Fruit fly (Drosophila melanogaster) whole organism, embryonic: ENCODE results near the gene mask.

Experiments
- Atf-2 ChIP-seq: fragments of 200-800 bp; sonication (Bioruptor generic); optimal IDR thresholded peaks from 2 replicates; lab custom pipeline; 2016; ENCODE audit warnings: missing biosample characterization, missing genetic modification characterization
- Awh ChIP-seq: fragments of 200-800 bp; sonication (Bioruptor generic); IDR thresholded peaks from 2 replicates; pipeline ENCODE4, ENCODE4 v1.3.6; 2022; ENCODE audit warnings: missing biosample characterization, missing genetic modification characterization
- Blimp-1 ChIP-seq: fragments of 200-800 bp; sonication (Bioruptor generic); optimal IDR thresholded peaks from 3 replicates; lab custom pipeline; 2018; ENCODE audit warnings: missing biosample characterization, missing genetic modification characterization, mild to moderate bottlenecking, moderate library complexity, missing genetic modification reagents
- CG10959 ChIP-seq: fragments of 200-800 bp; sonication (Bioruptor generic); IDR thresholded peaks from 2 replicates; pipeline ENCODE4 v1.3.6; 2022; ENCODE audit warnings: missing biosample characterization, missing genetic modification characterization
- CG12104 ChIP-seq: fragments of 200-800 bp; sonication (Bioruptor generic); optimal IDR thresholded peaks from 3 replicates; lab custom pipeline; 2016; ENCODE audit warnings: missing biosample characterization, missing genetic modification characterization
- CG12299 ChIP-seq: fragments of 200-800 bp; sonication (Bioruptor generic); optimal IDR thresholded peaks from 2 replicates; lab custom pipeline; 2018; ENCODE audit warnings: missing biosample characterization, mild to moderate bottlenecking, missing genetic modification characterization
- CG14667 ChIP-seq: fragments of 200-800 bp; sonication (Bioruptor generic); IDR thresholded peaks from 2 replicates; pipeline ENCODE4 v1.3.6; 2022; ENCODE audit warnings: missing biosample characterization, missing genetic modification characterization
- CG1529 ChIP-seq: fragments of 200-800 bp; sonication (Bioruptor generic); optimal IDR thresholded peaks from 3 replicates; lab custom pipeline; 2018; ENCODE audit warnings: missing biosample characterization, missing genetic modification characterization
- CG15696 ChIP-seq: fragments of 200-800 bp; sonication (Bioruptor generic); optimal IDR thresholded peaks from 2 replicates; lab custom pipeline; 2019; ENCODE audit warnings: missing biosample characterization, mild to moderate bottlenecking, missing genetic modification characterization, moderate library complexity
- CG17829 ChIP-seq: fragments of 200-800 bp; optimal IDR thresholded peaks from 2 replicates; lab custom pipeline; 2019; ENCODE audit warnings: missing biosample characterization, mild to moderate bottlenecking, missing genetic modification characterization, moderate library complexity
- CG18262 ChIP-seq: fragments of 200-800 bp; optimal IDR thresholded peaks from 3 replicates; lab custom pipeline; 2019; ENCODE audit warnings: missing biosample characterization, mild to moderate bottlenecking, missing genetic modification characterization, moderate library complexity
- CG18476 ChIP-seq: fragments of 200-800 bp; sonication (Bioruptor generic); optimal IDR thresholded peaks from 2 replicates; lab custom pipeline; 2016; ENCODE audit warnings: missing biosample characterization, mild to moderate bottlenecking, missing genetic modification characterization
- CG18599 ChIP-seq: fragments of 200-800 bp; sonication (Bioruptor generic); optimal IDR thresholded peaks from 3 replicates; lab custom pipeline; 2017; ENCODE audit warnings: missing biosample characterization, missing genetic modification characterization, mild to moderate bottlenecking, moderate library complexity, missing genetic modification reagents
- CG31388 ChIP-seq: fragments of 200-800 bp; sonication (Bioruptor generic); optimal IDR thresholded peaks from 2 replicates; lab custom pipeline; 2016; ENCODE audit warnings: missing biosample characterization, missing genetic modification characterization
- CG34224 ChIP-seq: fragments of 200-800 bp; sonication (Bioruptor generic); IDR thresholded peaks from 3 replicates; pipeline ENCODE4 v1.3.6; 2022; ENCODE audit warnings: missing biosample characterization, missing genetic modification characterization; ENCODE audit not compliant: partially characterized antibody
- CG34376 ChIP-seq: fragments of 200-800 bp; sonication (Bioruptor generic); optimal IDR thresholded peaks from 2 replicates; lab custom pipeline; 2018; ENCODE audit warnings: missing biosample characterization, mild to moderate bottlenecking, missing genetic modification characterization
- CG3995 ChIP-seq: fragments of 200-800 bp; sonication (Bioruptor generic); optimal IDR thresholded peaks from 3 replicates; lab custom pipeline; 2016; ENCODE audit warnings: missing biosample characterization, missing genetic modification characterization
- CG6175 ChIP-seq: fragments of 200-800 bp; sonication (Bioruptor generic); IDR thresholded peaks from 3 replicates; pipeline ENCODE4 v1.3.6; 2022; ENCODE audit warnings: missing biosample characterization, missing genetic modification characterization
- CG8359 ChIP-seq: fragments of 200-800 bp; sonication (Bioruptor generic); optimal IDR thresholded peaks from 2 replicates; lab custom pipeline; 2017; ENCODE audit warnings: missing biosample characterization, mild to moderate bottlenecking, missing genetic modification characterization, borderline replicate concordance
- CG8388 ChIP-seq: fragments of 200-800 bp; sonication (Bioruptor generic); optimal IDR thresholded peaks from 2 replicates; lab custom pipeline; 2019; ENCODE audit warnings: missing biosample characterization, mild to moderate bottlenecking, missing genetic modification characterization, moderate library complexity
- CG9727 ChIP-seq: fragments of 200-800 bp; sonication (Bioruptor generic); optimal IDR thresholded peaks from 3 replicates; lab custom pipeline; 2017; ENCODE audit warnings: missing biosample characterization, mild to moderate bottlenecking, missing genetic modification characterization
- Dip2 ChIP-seq: fragments of 200-800 bp; sonication (Bioruptor generic); IDR thresholded peaks from 2 replicates; pipeline ENCODE4 v1.3.6; 2022; ENCODE audit warnings: missing biosample characterization, missing genetic modification characterization
- Fer1 ChIP-seq: fragments of 200-800 bp; sonication (Bioruptor generic); optimal IDR thresholded peaks from 2 replicates; lab custom pipeline; 2017; ENCODE audit warnings: missing biosample characterization, mild to moderate bottlenecking, missing genetic modification characterization
- H15 ChIP-seq: fragments of 200-800 bp; sonication (Bioruptor generic); IDR thresholded peaks from 3 replicates; pipeline ENCODE4 v1.3.6; 2022; ENCODE audit warnings: missing biosample characterization, missing genetic modification characterization
- HLH4C ChIP-seq: fragments of 200-800 bp; sonication (Bioruptor generic); IDR thresholded peaks from 3 replicates; pipeline ENCODE4 v1.3.6; 2022; ENCODE audit warnings: missing biosample characterization, missing genetic modification characterization; ENCODE audit not compliant: partially characterized antibody
- HLHmδ ChIP-seq: fragments of 200-800 bp; sonication (Bioruptor generic); optimal IDR thresholded peaks from 2 replicates; lab custom pipeline; 2018; ENCODE audit warnings: missing biosample characterization, mild to moderate bottlenecking, missing genetic modification characterization, moderate library complexity
- Hr3 ChIP-seq: fragments of 200-800 bp; sonication (Bioruptor generic); optimal IDR thresholded peaks from 3 replicates; lab custom pipeline; 2016; ENCODE audit warnings: missing biosample characterization, missing genetic modification characterization
- Kr ChIP-seq: fragments of 200-800 bp; sonication (Bioruptor generic); optimal IDR thresholded peaks from 2 replicates; lab custom pipeline; 2017; ENCODE audit warnings: missing biosample characterization, mild to moderate bottlenecking, missing genetic modification characterization
- Myb ChIP-seq: fragments of 200-800 bp; sonication (Bioruptor generic); optimal IDR thresholded peaks from 2 replicates; lab custom pipeline; 2016; ENCODE audit warnings: missing biosample characterization, missing genetic modification characterization
- Nf-YB ChIP-seq: fragments of 200-800 bp; sonication (Bioruptor generic); optimal IDR thresholded peaks from 3 replicates; lab custom pipeline; 2019; ENCODE audit warnings: missing biosample characterization, mild to moderate bottlenecking, missing genetic modification characterization, moderate library complexity
- PHDP ChIP-seq: fragments of 200-800 bp; sonication (Bioruptor generic); optimal IDR thresholded peaks from 3 replicates; lab custom pipeline; 2018; ENCODE audit warnings: missing biosample characterization, mild to moderate bottlenecking, missing genetic modification characterization, moderate library complexity
- Ptx1 ChIP-seq: fragments of 200-800 bp; sonication (Bioruptor generic); IDR thresholded peaks from 2 replicates; pipeline ENCODE4 v1.3.6; 2022; ENCODE audit warnings: missing biosample characterization, missing genetic modification characterization
- Rfx ChIP-seq: fragments of 200-800 bp; sonication (Bioruptor generic); IDR thresholded peaks from 2 replicates; pipeline ENCODE4 v1.3.6; 2022; ENCODE audit warnings: missing biosample characterization, missing genetic modification characterization
- Xbp1 ChIP-seq: fragments of 200-800 bp; sonication (Bioruptor generic); optimal IDR thresholded peaks from 3 replicates; lab custom pipeline; 2016; ENCODE audit warnings: missing biosample characterization, mild to moderate bottlenecking, missing genetic modification characterization
- YL-1 ChIP-seq: fragments of 200-800 bp; sonication (Bioruptor generic); optimal IDR thresholded peaks from 3 replicates; lab custom pipeline; 2017; ENCODE audit warnings: missing biosample characterization, mild to moderate bottlenecking, missing genetic modification characterization
- ab ChIP-seq: fragments of 200-800 bp; sonication (Bioruptor generic); optimal IDR thresholded peaks from 2 replicates; lab custom pipeline; 2016; ENCODE audit warnings: missing biosample characterization, missing genetic modification characterization
- abd-A ChIP-seq: fragments of 200-800 bp; sonication (Bioruptor generic); optimal IDR thresholded peaks from 3 replicates; lab custom pipeline; 2019; ENCODE audit warnings: missing biosample characterization, mild to moderate bottlenecking, missing genetic modification characterization, moderate library complexity
- az2 ChIP-seq: fragments of 200-800 bp; sonication (Bioruptor generic); optimal IDR thresholded peaks from 3 replicates; lab custom pipeline; 2016; ENCODE audit warnings: missing biosample characterization, missing genetic modification characterization
- ci ChIP-seq: fragments of 200-800 bp; sonication (Bioruptor generic); IDR thresholded peaks from 3 replicates; pipeline ENCODE4 v1.3.6; 2022; ENCODE audit warnings: missing biosample characterization, missing genetic modification characterization
- ems ChIP-seq: fragments of 200-800 bp; sonication (Bioruptor generic); optimal IDR thresholded peaks from 3 replicates; lab custom pipeline; 2016; ENCODE audit warnings: missing biosample characterization, missing genetic modification characterization
- fd102C ChIP-seq: fragments of 200-800 bp; sonication (Bioruptor generic); optimal IDR thresholded peaks from 2 replicates; lab custom pipeline; 2018; ENCODE audit warnings: missing biosample characterization, mild to moderate bottlenecking, missing genetic modification characterization, moderate library complexity
- fru ChIP-seq: fragments of >200 bp; optimal IDR thresholded peaks from 2 replicates; lab custom pipeline; 2017
- gcm2 ChIP-seq: fragments of 200-800 bp; sonication (Bioruptor generic); optimal IDR thresholded peaks from 2 replicates; lab custom pipeline; 2016; ENCODE audit warnings: missing biosample characterization, missing genetic modification characterization
- hb ChIP-seq: fragments of 200-800 bp; sonication (Bioruptor generic); IDR thresholded peaks from 3 replicates; pipeline ENCODE4 v1.3.6; 2022; ENCODE audit warnings: missing biosample characterization, missing genetic modification characterization; ENCODE audit not compliant: partially characterized antibody
- her ChIP-seq: fragments of 200-800 bp; sonication (Bioruptor generic); optimal IDR thresholded peaks from 2 replicates; lab custom pipeline; 2016; ENCODE audit warnings: missing biosample characterization, missing genetic modification characterization
- kay ChIP-seq: fragments of 200-800 bp; sonication (Bioruptor generic); optimal IDR thresholded peaks from 2 replicates; lab custom pipeline; 2016; ENCODE audit warnings: missing biosample characterization, missing genetic modification characterization
- nerfin-2 ChIP-seq: fragments of 200-800 bp; sonication (Bioruptor generic); IDR thresholded peaks from 2 replicates; pipeline ENCODE4 v1.3.6; 2022; ENCODE audit warnings: missing biosample characterization, missing genetic modification characterization; ENCODE audit not compliant: partially characterized antibody
- sc ChIP-seq, 3 experiments: fragments of >200 bp in 2 of 3; fragments of 200-800 bp in 1 of 3; sonication (Bioruptor generic) in 1 of 3; optimal IDR thresholded peaks; 2 replicates in 2 of 3; 3 replicates in 1 of 3; lab custom pipeline; 2017; ENCODE audit warnings: mild to moderate bottlenecking in 1 of 3, missing biosample characterization in 1 of 3, missing genetic modification characterization in 1 of 3, missing genetic modification reagents in 1 of 3
- schlank ChIP-seq: fragments of 200-800 bp; sonication (Bioruptor generic); optimal IDR thresholded peaks from 2 replicates; lab custom pipeline; 2018; ENCODE audit warnings: missing biosample characterization, mild to moderate bottlenecking, missing genetic modification characterization

Gene mask

DNA sequence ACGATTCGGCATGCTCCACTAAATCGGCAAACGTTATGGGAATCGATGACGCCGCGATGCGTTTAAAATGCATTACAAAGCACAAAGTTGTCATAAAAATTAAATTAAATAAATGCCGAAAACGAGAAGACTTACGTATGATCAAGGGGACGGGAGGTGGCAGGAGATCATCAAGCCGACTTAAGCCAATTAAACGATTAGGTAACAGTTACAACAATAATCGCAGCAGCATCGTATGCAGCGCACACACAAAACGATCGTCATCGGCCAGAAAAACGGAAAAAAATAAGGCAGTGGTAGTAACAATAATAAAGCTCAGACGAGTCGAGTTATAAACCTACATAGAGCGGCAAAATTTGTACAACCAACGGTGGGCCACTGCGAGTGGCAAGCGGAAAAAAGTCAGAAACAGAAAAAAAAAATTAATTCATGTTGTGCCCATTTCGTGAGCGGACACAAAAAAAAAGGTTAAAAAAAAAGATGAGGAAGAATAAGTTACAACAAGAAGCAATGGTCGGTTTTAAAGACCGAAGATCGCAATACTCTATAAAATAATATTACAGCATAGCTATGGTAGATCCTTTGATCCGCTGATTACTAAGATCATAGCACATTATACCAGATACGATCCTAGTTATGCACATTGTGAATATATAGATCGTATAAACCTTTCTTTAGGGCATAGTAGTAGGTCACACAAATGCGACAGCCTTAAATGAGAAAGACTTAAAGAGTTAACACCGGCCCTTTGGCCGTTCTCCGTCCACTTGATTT is 23.8 kb upstream of the mask start (continued):
- peak; percentile 38 for TF ChIP-seq ems
- TF ChIP-seq Awh (GFP tag; lab: Robert Waterston, UW), result peak; percentile 61
- no peak for TF ChIP-seq CG14667
- peak; percentile 40 for TF ChIP-seq PHDP (tag; lab: Kevin White, UChicago)
- TF ChIP-seq CG18262 (tag; lab: Kevin White, UChicago), result peak; percentile 70
- no peak for TF ChIP-seq abd-A (tag; lab: Kevin White, UChicago)
- no peak for TF ChIP-seq CG10959 (GFP tag; lab: Robert Waterston, UW)
- peak; percentile 78 for TF ChIP-seq Blimp-1 (GFP tag; lab: Kevin White, UChicago)
- no peak for TF ChIP-seq hb (GFP tag; lab: Robert Waterston, UW)
- TF ChIP-seq sc (optimal IDR thresholded peaks at IDR 0.05; lab: Kevin White, UChicago), result no peak
- TF ChIP-seq sc (GFP tag; optimal IDR thresholded peaks at IDR 0.05; lab: Kevin White, UChicago), result peak; percentile 16
- TF ChIP-seq Hr3, result peak; percentile 35
- 0 out of 2 replicates have a peak, but pooled peaks have one; percentile 26 for TF ChIP-seq Rfx (GFP tag; lab: Robert Waterston, UW)
- peak; percentile 46 for TF ChIP-seq az2 (GFP tag; lab: Kevin White, UChicago)
- TF ChIP-seq schlank (tag; lab: Kevin White, UChicago), result no peak
- peak; percentile 71 for TF ChIP-seq Ptx1 (GFP tag; lab: Robert Waterston, UW)
- no peak for TF ChIP-seq Nf-YB
- TF ChIP-seq CG34376 (GFP tag; lab: Kevin White, UChicago), result no peak
- peak; percentile 16 for TF ChIP-seq CG12104 (GFP tag; lab: Kevin White, UChicago)
- TF ChIP-seq Myb (GFP tag; lab: Kevin White, UChicago), result no peak
- peak; percentile 48 for TF ChIP-seq Xbp1 (GFP tag; lab: Kevin White, UChicago)
- TF ChIP-seq CG12299 (tag; lab: Kevin White, UChicago), result no peak
- peak; percentile 52 for TF ChIP-seq CG17829 (tag; lab: Kevin White, UChicago)
- TF ChIP-seq ab (GFP tag; lab: Kevin White, UChicago), result no peak
- TF ChIP-seq her, result no peak
- no peak for TF ChIP-seq CG18476
- TF ChIP-seq fru (lab: Kevin White, UChicago), result no peak
- TF ChIP-seq Kr (GFP tag; lab: Kevin White, UChicago), result no peak
- no peak for TF ChIP-seq kay (GFP tag; lab: Kevin White, UChicago)
- peak; percentile 37 for TF ChIP-seq CG1529
- TF ChIP-seq Atf-2, result no peak
- no peak for TF ChIP-seq fd102C (GFP tag; lab: Kevin White, UChicago)
- TF ChIP-seq CG8388, result peak; percentile 56
- TF ChIP-seq HLHmδ, result no peak
- no peak for TF ChIP-seq CG8359 (GFP tag; lab: Kevin White, UChicago)
- no peak for TF ChIP-seq HLH4C (GFP tag; lab: Robert Waterston, UW)
- TF ChIP-seq CG15696 (tag; lab: Kevin White, UChicago), result no peak
- TF ChIP-seq CG9727, result no peak
- TF ChIP-seq CG18599 (GFP tag; lab: Kevin White, UChicago), result peak; percentile 16
- no peak for TF ChIP-seq YL-1
- no peak for TF ChIP-seq CG6175
- no peak for TF ChIP-seq gcm2 (GFP tag; lab: Kevin White, UChicago)
- no peak for TF ChIP-seq CG31388 (GFP tag; lab: Kevin White, UChicago)
- no peak for TF ChIP-seq Fer1 (GFP tag; lab: Kevin White, UChicago)
- TF ChIP-seq ci (GFP tag; lab: Robert Waterston, UW), result peak; percentile 92
- TF ChIP-seq CG3995, result no peak
- peak; percentile 52; the same call in 1 of the 3 replicates for TF ChIP-seq H15 (GFP tag; lab: Robert Waterston, UW)
- TF ChIP-seq CG34224 (GFP tag; lab: Robert Waterston, UW), result no peak
- TF ChIP-seq Dip2 (GFP tag; lab: Robert Waterston, UW), result no peak
- no peak for TF ChIP-seq nerfin-2 (GFP tag; lab: Robert Waterston, UW)
